Worm (Caenorhabditis elegans): ENCODE results near the gene H25P19.1.

The H25P19.1 gene

ce11 chrV:722889-723288 is 35.4 kb downstream of the H25P19.1 start (continued):
- TF ChIP-seq ceh-91 (GFP tag; IDR thresholded peaks at IDR 0.05) = no peak

- TF ChIP-seq madf-10 (tag; optimal IDR thresholded peaks at IDR 0.05) = peak; percentile 66
- peak; percentile 5 for TF ChIP-seq nhr-27 (tag; optimal IDR thresholded peaks at IDR 0.05)
- TF ChIP-seq akir-1 (GFP tag; optimal IDR thresholded peaks at IDR 0.05) = peak; percentile 25
- no peak for TF ChIP-seq dpff-1 (tag; optimal IDR thresholded peaks at IDR 0.05)
- TF ChIP-seq tbx-9 (tag; optimal IDR thresholded peaks at IDR 0.05; ENCODE audit: borderline replicate concordance) = no peak
- no peak for TF ChIP-seq hlh-26 (GFP tag; conservative IDR thresholded peaks at IDR 0.05)
- TF ChIP-seq nhr-80 (tag; optimal IDR thresholded peaks at IDR 0.05) = peak; percentile 39
- TF ChIP-seq C06A6.2 (GFP tag; conservative IDR thresholded peaks at IDR 0.05) = peak; percentile 71; the same call in 1 of the 2 replicates
- TF ChIP-seq Y53G8AR.9 (GFP tag; conservative IDR thresholded peaks at IDR 0.05) = peak; percentile 94
- TF ChIP-seq lin-26 (GFP tag; IDR thresholded peaks at IDR 0.05) = peak; percentile 32; the same call in 1 of the 2 replicates
- no peak for TF ChIP-seq madf-8 (GFP tag; conservative IDR thresholded peaks at IDR 0.05)
- TF ChIP-seq Y53F4B.3 (GFP tag; IDR thresholded peaks at IDR 0.05) = no peak
- 0 out of 2 replicates have a peak, but pooled peaks have one; percentile 11 for TF ChIP-seq let-526 (GFP tag; IDR thresholded peaks at IDR 0.05)
- peak; percentile 85 for TF ChIP-seq Y79H2A.3 (GFP tag; conservative IDR thresholded peaks at IDR 0.05)
- TF ChIP-seq ceh-100 (GFP tag; IDR thresholded peaks at IDR 0.05) = no peak
- peak; percentile 88 for TF ChIP-seq F23B12.7 (tag; optimal IDR thresholded peaks at IDR 0.05; ENCODE audit: insufficient read depth)
- peak; percentile 78 for TF ChIP-seq K11D2.4 (GFP tag; IDR thresholded peaks at IDR 0.05)
- no peak for TF ChIP-seq ekl-4 (GFP tag; IDR thresholded peaks at IDR 0.05)
- TF ChIP-seq F39B2.1 (GFP tag; IDR thresholded peaks at IDR 0.05) = no peak
- TF ChIP-seq mcd-1 (GFP tag; IDR thresholded peaks at IDR 0.05) = peak; percentile 38; the same call in 1 of the 2 replicates
- peak; percentile 52 for TF ChIP-seq pbrm-1 (GFP tag; IDR thresholded peaks at IDR 0.05)
- peak; percentile 11 for TF ChIP-seq nhr-90 (tag; optimal IDR thresholded peaks at IDR 0.05)
- peak; percentile 50 for TF ChIP-seq hmg-1.2 (GFP tag; IDR thresholded peaks at IDR 0.05)
- TF ChIP-seq ztf-25 (GFP tag; IDR thresholded peaks at IDR 0.05) = no peak
- TF ChIP-seq lir-1 (GFP tag; conservative IDR thresholded peaks at IDR 0.05) = peak; percentile 58
- TF ChIP-seq efl-1 (GFP tag; optimal IDR thresholded peaks at IDR 0.05) = no peak
- peak; percentile 73 for TF ChIP-seq somi-1 (GFP tag; optimal IDR thresholded peaks at IDR 0.05)
- peak; percentile 53 for TF ChIP-seq K12H6.12 (tag; optimal IDR thresholded peaks at IDR 0.05)
- TF ChIP-seq hsf-1 (GFP tag; IDR thresholded peaks at IDR 0.05) = peak; percentile 23; the same call in 1 of the 2 replicates
- TF ChIP-seq Y95B8A.8 (GFP tag; IDR thresholded peaks at IDR 0.05) = peak; percentile 81; the same call in 1 of the 2 replicates
- peak; percentile 29 for TF ChIP-seq attf-5 (GFP tag; optimal IDR thresholded peaks at IDR 0.05)
- TF ChIP-seq ZK185.1 (tag; optimal IDR thresholded peaks at IDR 0.05; ENCODE audit: poor library complexity, severe bottlenecking) = peak; percentile 95
- peak; percentile 85 for TF ChIP-seq F22D6.2 (tag; optimal IDR thresholded peaks at IDR 0.05)
- TF ChIP-seq ztf-26 (tag; optimal IDR thresholded peaks at IDR 0.05) = peak; percentile 68
- no peak for TF ChIP-seq zfh-2 (GFP tag; conservative IDR thresholded peaks at IDR 0.05)
- peak; percentile 75 for TF ChIP-seq lin-40 (tag; optimal IDR thresholded peaks at IDR 0.05)
- TF ChIP-seq ceh-27 (GFP tag; optimal IDR thresholded peaks at IDR 0.05) = peak; percentile 22
- peak; percentile 65 for TF ChIP-seq ztf-22 (GFP tag; optimal IDR thresholded peaks at IDR 0.05)
- peak; percentile 89 for TF ChIP-seq tlf-1 (GFP tag; optimal IDR thresholded peaks at IDR 0.05)
- TF ChIP-seq Y56A3A.18 (GFP tag; IDR thresholded peaks at IDR 0.05) = peak; percentile 81; the same call in 1 of the 2 replicates
- no peak for TF ChIP-seq F10E7.11 (tag; optimal IDR thresholded peaks at IDR 0.05)
- TF ChIP-seq Y67H2A.10 (GFP tag; conservative IDR thresholded peaks at IDR 0.05) = no peak
- peak; percentile 85 for TF ChIP-seq F57C9.4 (tag; optimal IDR thresholded peaks at IDR 0.05)
- TF ChIP-seq gei-17 (GFP tag; optimal IDR thresholded peaks at IDR 0.05) = peak; percentile 38
- TF ChIP-seq athp-1 (tag; optimal IDR thresholded peaks at IDR 0.05) = peak; percentile 74
Observed at ce11 chrV:723895-724352, 36.4 kb downstream of the H25P19.1 start, which contains the start of gene fbxb-72. fbxb-72 (minus strand) TSS chrV:723952.
